Worm (Caenorhabditis elegans): ENCODE measurements around the gene F58F12.3.

Gene F58F12.3

DNA sequence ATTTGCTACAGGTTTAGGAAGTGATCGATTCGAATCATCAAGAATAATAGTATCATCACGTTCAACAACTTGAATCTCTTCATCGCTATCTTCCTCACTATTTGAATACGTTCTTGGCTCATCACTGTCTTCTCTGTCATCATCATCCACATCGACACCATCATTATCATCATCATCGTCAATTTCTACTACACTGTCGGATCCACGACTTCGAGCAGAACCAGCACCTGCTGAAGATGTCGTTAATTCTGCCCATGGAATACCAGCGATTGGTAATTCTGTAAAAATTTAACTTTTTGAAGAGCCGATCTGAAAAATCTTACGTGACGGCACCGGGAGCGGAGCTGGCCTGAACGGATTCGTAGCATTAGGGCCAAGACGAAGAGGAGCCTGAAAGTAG, 41.1 kb downstream of the F58F12.3 start:
- TF ChIP-seq ceh-24 (tag; optimal IDR thresholded peaks at IDR 0.05) (no peak), hlh-15 (tag; optimal IDR thresholded peaks at IDR 0.05) (no peak), pha-2 (tag; optimal IDR thresholded peaks at IDR 0.05) (no peak), tbx-7 (tag; optimal IDR thresholded peaks at IDR 0.05) (no peak), K02D7.2 (tag; optimal IDR thresholded peaks at IDR 0.05) (no peak), tbx-2 (tag; optimal IDR thresholded peaks at IDR 0.05) (no peak), T23F11.4 (GFP tag; optimal IDR thresholded peaks at IDR 0.05) (no peak), dve-1 (tag; optimal IDR thresholded peaks at IDR 0.05) (no peak), ref-2 (tag; optimal IDR thresholded peaks at IDR 0.05) (no peak), pha-4 (tag; optimal IDR thresholded peaks at IDR 0.05) (no peak), nhr-232 (tag; optimal IDR thresholded peaks at IDR 0.05) (no peak), rnt-1 (tag; optimal IDR thresholded peaks at IDR 0.05) (no peak), syd-9 (tag; optimal IDR thresholded peaks at IDR 0.05) (no peak), fax-1 (tag; optimal IDR thresholded peaks at IDR 0.05) (no peak), ahr-1 (tag; optimal IDR thresholded peaks at IDR 0.05) (no peak), ceh-34 (tag; optimal IDR thresholded peaks at IDR 0.05) (no peak), pqm-1 (tag; optimal IDR thresholded peaks at IDR 0.05) (no peak), Y22D7AL.16 (tag; optimal IDR thresholded peaks at IDR 0.05) (no peak), sox-4 (tag; optimal IDR thresholded peaks at IDR 0.05) (no peak)

DNA sequence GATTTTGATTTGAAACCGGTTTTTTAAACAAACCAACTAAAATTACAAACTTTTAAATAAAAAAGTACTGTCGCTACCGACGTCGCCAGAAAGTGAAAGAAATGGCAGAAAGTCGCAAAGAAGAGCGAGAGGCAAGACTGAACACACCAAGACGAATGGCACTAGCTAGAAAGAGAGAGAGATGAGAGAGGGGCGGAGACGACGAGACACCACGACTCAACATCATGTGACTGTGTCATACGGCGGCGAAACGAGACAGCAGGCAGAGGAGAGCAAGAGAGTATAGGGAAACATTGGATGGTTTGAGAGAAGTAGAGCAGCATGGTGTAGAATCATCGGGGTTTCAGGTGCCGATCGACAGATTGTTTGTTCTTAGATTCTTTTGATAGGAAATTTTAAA, 42.7 kb downstream of the F58F12.3 start:
- TF ChIP-seq ceh-48 (tag; optimal IDR thresholded peaks at IDR 0.05) (no peak), unc-55 (GFP tag; optimal IDR thresholded peaks at IDR 0.05) (peak; percentile 90), fax-1 (tag; optimal IDR thresholded peaks at IDR 0.05) (no peak), ceh-24 (tag; optimal IDR thresholded peaks at IDR 0.05) (no peak), ref-2 (tag; optimal IDR thresholded peaks at IDR 0.05) (peak; percentile 74), ama-1 (optimal IDR thresholded peaks at IDR 0.05) (peak; percentile 72), ceh-19 (GFP tag; optimal IDR thresholded peaks at IDR 0.05) (no peak), gmeb-2 (tag; optimal IDR thresholded peaks at IDR 0.05) (no peak), hlh-13 (GFP tag; optimal IDR thresholded peaks at IDR 0.05) (no peak), hlh-30 (tag; optimal IDR thresholded peaks at IDR 0.05; ENCODE audit: insufficient read depth) (peak; percentile 99), ceh-14 (tag; optimal IDR thresholded peaks at IDR 0.05) (peak; percentile 8), pros-1 (tag; optimal IDR thresholded peaks at IDR 0.05) (peak; percentile 51), F13H6.1 (tag; optimal IDR thresholded peaks at IDR 0.05) (peak; percentile 27), unc-42 (tag; optimal IDR thresholded peaks at IDR 0.05) (peak; percentile 37), ahr-1 (tag; optimal IDR thresholded peaks at IDR 0.05) (no peak), ceh-30 (tag; optimal IDR thresholded peaks at IDR 0.05) (peak; percentile 18), nhr-232 (tag; optimal IDR thresholded peaks at IDR 0.05) (no peak), rnt-1 (tag; optimal IDR thresholded peaks at IDR 0.05) (peak; percentile 36), ceh-18 (tag; optimal IDR thresholded peaks at IDR 0.05) (peak; percentile 78), sox-2 (GFP tag; IDR thresholded peaks at IDR 0.05) (no peak), ceh-22 (tag; optimal IDR thresholded peaks at IDR 0.05) (no peak), odd-2 (tag; optimal IDR thresholded peaks at IDR 0.05) (no peak), ceh-45 (GFP tag; IDR thresholded peaks at IDR 0.05) (no peak), lim-6 (tag; optimal IDR thresholded peaks at IDR 0.05) (no peak), unc-86 (tag; optimal IDR thresholded peaks at IDR 0.05) (no peak), pqm-1 (tag; optimal IDR thresholded peaks at IDR 0.05) (peak; percentile 34), elt-4 (tag; optimal IDR thresholded peaks at IDR 0.05) (no peak), nfya-1 (tag; optimal IDR thresholded peaks at IDR 0.05) (peak; percentile 90), pat-9 (tag; optimal IDR thresholded peaks at IDR 0.05) (no peak), dmd-4 (tag; optimal IDR thresholded peaks at IDR 0.05; ENCODE audit: borderline replicate concordance) (no peak), nhr-11 (tag; optimal IDR thresholded peaks at IDR 0.05) (no peak), tbx-2 (tag; optimal IDR thresholded peaks at IDR 0.05) (peak; percentile 71), T23F11.4 (GFP tag; optimal IDR thresholded peaks at IDR 0.05) (no peak), hlh-6 (tag; optimal IDR thresholded peaks at IDR 0.05) (no peak), dve-1 (tag; optimal IDR thresholded peaks at IDR 0.05) (peak; percentile 42), ceh-34 (tag; optimal IDR thresholded peaks at IDR 0.05) (peak; percentile 63), K09A11.1 (tag; optimal IDR thresholded peaks at IDR 0.05; ENCODE audit: insufficient read depth) (peak; percentile 23), eyg-1 (tag; optimal IDR thresholded peaks at IDR 0.05) (no peak), ceh-9 (tag; optimal IDR thresholded peaks at IDR 0.05) (no peak), pha-2 (tag; optimal IDR thresholded peaks at IDR 0.05) (no peak), C08G9.2 (tag; optimal IDR thresholded peaks at IDR 0.05) (peak; percentile 8), mec-3 (tag; optimal IDR thresholded peaks at IDR 0.05; ENCODE audit: borderline replicate concordance) (no peak), lin-11 (tag; optimal IDR thresholded peaks at IDR 0.05) (peak; percentile 6), ets-4 (tag; optimal IDR thresholded peaks at IDR 0.05) (peak; percentile 62)

Measured in whole organism, late embryonic.